Fruit fly (Drosophila melanogaster) whole organism, embryonic: ENCODE data around the gene mei-P26.

ENCODE experiments used
- Bgb ChIP-seq: fragments of 200-800 bp; sonication (Bioruptor generic); IDR thresholded peaks from 2 replicates; pipeline ENCODE4 v1.3.6; 2022; ENCODE audit warnings: missing biosample characterization, missing genetic modification characterization; ENCODE audit not compliant: partially characterized antibody
- CG10565 ChIP-seq: fragments of 200-800 bp; sonication (Bioruptor generic); optimal IDR thresholded peaks from 3 replicates; lab custom pipeline; 2016; ENCODE audit warnings: missing biosample characterization, mild to moderate bottlenecking, missing genetic modification characterization
- CG10654 ChIP-seq: fragments of 200-800 bp; sonication (Bioruptor generic); optimal IDR thresholded peaks from 2 replicates; lab custom pipeline; 2016; ENCODE audit warnings: missing biosample characterization, missing genetic modification characterization
- CG11247 ChIP-seq: fragments of 200-800 bp; sonication (Bioruptor generic); IDR thresholded peaks from 2 replicates; pipeline ENCODE4 v1.3.6; 2022; ENCODE audit warnings: missing biosample characterization, missing genetic modification characterization
- CG11456 ChIP-seq: fragments of 200-800 bp; sonication (Bioruptor generic); IDR thresholded peaks from 3 replicates; pipeline ENCODE4 v1.3.6; 2022; ENCODE audit warnings: missing biosample characterization, missing genetic modification characterization
- CG1233 ChIP-seq: fragments of 200-800 bp; sonication (Bioruptor generic); optimal IDR thresholded peaks from 4 replicates; lab custom pipeline; 2018; ENCODE audit warnings: missing biosample characterization, mild to moderate bottlenecking, missing genetic modification characterization
- CG13624 ChIP-seq: fragments of 200-800 bp; sonication (Bioruptor generic); optimal IDR thresholded peaks from 2 replicates; lab custom pipeline; 2016; ENCODE audit warnings: missing biosample characterization, missing genetic modification characterization
- CG13894 ChIP-seq: fragments of 200-800 bp; sonication (Bioruptor generic); optimal IDR thresholded peaks from 3 replicates; lab custom pipeline; 2018; ENCODE audit warnings: missing biosample characterization, mild to moderate bottlenecking, missing genetic modification characterization, moderate library complexity
- CG14441 ChIP-seq: fragments of 200-800 bp; sonication (Bioruptor generic); IDR thresholded peaks from 2 replicates; pipeline ENCODE4 v1.3.6; 2022; ENCODE audit warnings: missing biosample characterization, missing genetic modification characterization
- CG14710 ChIP-seq: fragments of 200-800 bp; sonication (Bioruptor generic); optimal IDR thresholded peaks from 3 replicates; lab custom pipeline; 2019; ENCODE audit warnings: missing biosample characterization, mild to moderate bottlenecking, missing genetic modification characterization, moderate library complexity
- CG15011 ChIP-seq: fragments of 200-800 bp; sonication (Bioruptor generic); optimal IDR thresholded peaks from 3 replicates; lab custom pipeline; 2018; ENCODE audit warnings: missing biosample characterization, mild to moderate bottlenecking, missing genetic modification characterization
- CG15269 ChIP-seq: fragments of 200-800 bp; sonication (Bioruptor generic); optimal IDR thresholded peaks from 2 replicates; lab custom pipeline; 2018; ENCODE audit warnings: missing biosample characterization, mild to moderate bottlenecking, missing genetic modification characterization, moderate library complexity
- CG16815 ChIP-seq: fragments of 200-800 bp; sonication (Bioruptor generic); optimal IDR thresholded peaks from 3 replicates; lab custom pipeline; 2017; ENCODE audit warnings: missing biosample characterization, mild to moderate bottlenecking, missing genetic modification characterization
- CG17328 ChIP-seq: fragments of 200-800 bp; sonication (Bioruptor generic); IDR thresholded peaks from 2 replicates; pipeline ENCODE4 v1.3.6; 2022; ENCODE audit warnings: missing biosample characterization, missing genetic modification characterization
- CG17359 ChIP-seq: fragments of 200-800 bp; sonication (Bioruptor generic); optimal IDR thresholded peaks from 3 replicates; lab custom pipeline; 2018; ENCODE audit warnings: missing biosample characterization, mild to moderate bottlenecking, missing genetic modification characterization, moderate library complexity
- CG2116 ChIP-seq: fragments of 200-800 bp; sonication (Bioruptor generic); optimal IDR thresholded peaks from 3 replicates; lab custom pipeline; 2018; ENCODE audit warnings: missing biosample characterization, mild to moderate bottlenecking, missing genetic modification characterization
- CG34422 ChIP-seq: fragments of 200-800 bp; sonication (Bioruptor generic); IDR thresholded peaks from 3 replicates; pipeline ENCODE4 v1.3.6; 2022; ENCODE audit warnings: missing biosample characterization, missing genetic modification characterization
- CG3838 ChIP-seq: fragments of 200-800 bp; sonication (Bioruptor generic); optimal IDR thresholded peaks from 3 replicates; lab custom pipeline; 2016; ENCODE audit warnings: missing biosample characterization, missing genetic modification characterization
- Dref ChIP-seq: fragments of 200-800 bp; sonication (Bioruptor generic); IDR thresholded peaks from 2 replicates; pipeline ENCODE4 v1.3.6; 2022; ENCODE audit warnings: missing biosample characterization, missing genetic modification characterization
- Ets65A ChIP-seq: fragments of 200-800 bp; sonication (Bioruptor generic); peaks from one replicate; lab custom pipeline; 2016; ENCODE audit warnings: missing biosample characterization, missing genetic modification characterization
- GATAe ChIP-seq: fragments of 200-800 bp; sonication (Bioruptor generic); conservative IDR thresholded peaks from 2 replicates; pipeline ENCODE4 v1.3.6; 2022; ENCODE audit warnings: missing biosample characterization, missing genetic modification characterization
- Gug ChIP-seq: fragments of 200-800 bp; sonication (Bioruptor generic); IDR thresholded peaks from 4 replicates; pipeline ENCODE4 v1.3.6; 2022; ENCODE audit warnings: missing biosample characterization, missing genetic modification characterization
- HLH4C ChIP-seq: fragments of 200-800 bp; sonication (Bioruptor generic); IDR thresholded peaks from 3 replicates; pipeline ENCODE4 v1.3.6; 2022; ENCODE audit warnings: missing biosample characterization, missing genetic modification characterization; ENCODE audit not compliant: partially characterized antibody
- HLHmδ ChIP-seq: fragments of 200-800 bp; sonication (Bioruptor generic); optimal IDR thresholded peaks from 2 replicates; lab custom pipeline; 2018; ENCODE audit warnings: missing biosample characterization, mild to moderate bottlenecking, missing genetic modification characterization, moderate library complexity
- Hmr ChIP-seq: fragments of 200-800 bp; sonication (Bioruptor generic); optimal IDR thresholded peaks from 3 replicates; lab custom pipeline; 2017; ENCODE audit warnings: mild to moderate bottlenecking, missing biosample characterization, missing genetic modification reagents, missing genetic modification characterization
- Hr78 ChIP-seq, 2 experiments: fragments of 200-800 bp in 1 of 2; fragments of >200 bp in 1 of 2; sonication (Bioruptor generic) in 1 of 2; optimal IDR thresholded peaks; 2 replicates each; lab custom pipeline; 2017 to 2019; ENCODE audit warnings: missing biosample characterization in 2 of 2, missing genetic modification characterization in 2 of 2, mild to moderate bottlenecking in 1 of 2, moderate library complexity in 1 of 2
- MBD-R2 ChIP-seq: fragments of 200-800 bp; sonication (Bioruptor generic); IDR thresholded peaks from 2 replicates; pipeline ENCODE4 v1.3.6; 2022; ENCODE audit warnings: missing biosample characterization, missing genetic modification characterization
- Max ChIP-seq: fragments of 200-800 bp; sonication (Bioruptor generic); optimal IDR thresholded peaks from 2 replicates; lab custom pipeline; 2016; ENCODE audit warnings: missing biosample characterization, mild to moderate bottlenecking, missing genetic modification characterization
- Rfx ChIP-seq: fragments of 200-800 bp; sonication (Bioruptor generic); IDR thresholded peaks from 2 replicates; pipeline ENCODE4 v1.3.6; 2022; ENCODE audit warnings: missing biosample characterization, missing genetic modification characterization
- Rx ChIP-seq: fragments of 200-800 bp; sonication (Bioruptor generic); IDR thresholded peaks from 2 replicates; pipeline ENCODE4 v1.3.6; 2022; ENCODE audit warnings: missing biosample characterization, missing genetic modification characterization
- Xrp1 ChIP-seq: fragments of 200-800 bp; sonication (Bioruptor generic); IDR thresholded peaks from 2 replicates; pipeline ENCODE4 v1.3.6; 2022; ENCODE audit warnings: missing biosample characterization, missing genetic modification characterization
- ato ChIP-seq: fragments of 200-800 bp; sonication (Bioruptor generic); IDR thresholded peaks from 2 replicates; pipeline ENCODE4 v1.3.6; 2022; ENCODE audit warnings: missing biosample characterization, missing genetic modification characterization; ENCODE audit not compliant: partially characterized antibody
- cad ChIP-seq: fragments of >200 bp; optimal IDR thresholded peaks from 2 replicates; lab custom pipeline; 2017; ENCODE audit warnings: missing biosample characterization, missing genetic modification characterization
- cato ChIP-seq: fragments of 200-800 bp; sonication (Bioruptor generic); optimal IDR thresholded peaks from 2 replicates; lab custom pipeline; 2016; ENCODE audit warnings: missing biosample characterization, missing genetic modification characterization, borderline replicate concordance
- dan ChIP-seq: fragments of 200-800 bp; sonication (Bioruptor generic); IDR thresholded peaks from 2 replicates; pipeline ENCODE4 v1.3.6; 2022; ENCODE audit warnings: missing biosample characterization, missing genetic modification characterization
- danr ChIP-seq: fragments of 200-800 bp; sonication (Bioruptor generic); IDR thresholded peaks from 2 replicates; pipeline ENCODE4 v1.3.6; 2022; ENCODE audit warnings: missing biosample characterization, missing genetic modification characterization
- dm ChIP-seq: fragments of 200-800 bp; sonication (Bioruptor generic); optimal IDR thresholded peaks from 3 replicates; lab custom pipeline; 2016; ENCODE audit warnings: missing biosample characterization, missing genetic modification characterization
- ftz-f1 ChIP-seq: fragments of 200-800 bp; sonication (Bioruptor generic); optimal IDR thresholded peaks from 2 replicates; lab custom pipeline; 2016; ENCODE audit warnings: missing biosample characterization, missing genetic modification characterization
- hb ChIP-seq: fragments of 200-800 bp; sonication (Bioruptor generic); IDR thresholded peaks from 3 replicates; pipeline ENCODE4 v1.3.6; 2022; ENCODE audit warnings: missing biosample characterization, missing genetic modification characterization; ENCODE audit not compliant: partially characterized antibody
- hbn ChIP-seq: fragments of 200-800 bp; sonication (Bioruptor generic); IDR thresholded peaks from 2 replicates; pipeline ENCODE4 v1.3.6; 2022; ENCODE audit warnings: missing biosample characterization, missing genetic modification characterization; ENCODE audit not compliant: partially characterized antibody
- hth ChIP-seq: fragments of >200 bp; optimal IDR thresholded peaks from 2 replicates; lab custom pipeline; 2017; ENCODE audit warnings: inconsistent platforms
- lmd ChIP-seq: fragments of 200-800 bp; sonication (Bioruptor generic); IDR thresholded peaks from 2 replicates; pipeline ENCODE4 v1.3.6; 2022; ENCODE audit warnings: missing biosample characterization, missing genetic modification characterization
- mirr ChIP-seq: fragments of 200-800 bp; sonication (Bioruptor generic); optimal IDR thresholded peaks from 3 replicates; lab custom pipeline; 2018; ENCODE audit warnings: missing biosample characterization, mild to moderate bottlenecking, missing genetic modification characterization
- pfk ChIP-seq: fragments of 200-800 bp; sonication (Bioruptor generic); optimal IDR thresholded peaks from 2 replicates; lab custom pipeline; 2018; ENCODE audit warnings: missing biosample characterization, mild to moderate bottlenecking, missing genetic modification characterization, moderate library complexity
- pita ChIP-seq: fragments of 200-800 bp; sonication (Bioruptor generic); optimal IDR thresholded peaks from 2 replicates; lab custom pipeline; 2017; ENCODE audit warnings: missing biosample characterization, mild to moderate bottlenecking, missing genetic modification characterization
- pum ChIP-seq: fragments of 200-800 bp; sonication (Bioruptor generic); optimal IDR thresholded peaks from 2 replicates; lab custom pipeline; 2016; ENCODE audit warnings: missing biosample characterization, missing genetic modification characterization
- tin ChIP-seq: fragments of 200-800 bp; sonication (Bioruptor generic); optimal IDR thresholded peaks from 3 replicates; lab custom pipeline; 2016; ENCODE audit warnings: missing biosample characterization, missing genetic modification characterization
- tll ChIP-seq, 2 experiments: fragments of 200-800 bp in 1 of 2; fragments of >200 bp in 1 of 2; sonication (Bioruptor generic) in 1 of 2; optimal IDR thresholded peaks; 2 replicates each; lab custom pipeline; 2017 to 2019; ENCODE audit warnings: missing biosample characterization in 2 of 2, missing genetic modification characterization in 2 of 2, mild to moderate bottlenecking in 1 of 2, moderate library complexity in 1 of 2
- unc-4 ChIP-seq: fragments of 200-800 bp; sonication (Bioruptor generic); IDR thresholded peaks from 2 replicates; pipeline ENCODE4 v1.3.6; 2022; ENCODE audit warnings: missing biosample characterization, missing genetic modification characterization; ENCODE audit not compliant: partially characterized antibody
- unpg ChIP-seq: fragments of 200-800 bp; sonication (Bioruptor generic); optimal IDR thresholded peaks from 3 replicates; lab custom pipeline; 2018; ENCODE audit warnings: missing biosample characterization, mild to moderate bottlenecking, missing genetic modification characterization, moderate library complexity

mei-P26 gene

DNA sequence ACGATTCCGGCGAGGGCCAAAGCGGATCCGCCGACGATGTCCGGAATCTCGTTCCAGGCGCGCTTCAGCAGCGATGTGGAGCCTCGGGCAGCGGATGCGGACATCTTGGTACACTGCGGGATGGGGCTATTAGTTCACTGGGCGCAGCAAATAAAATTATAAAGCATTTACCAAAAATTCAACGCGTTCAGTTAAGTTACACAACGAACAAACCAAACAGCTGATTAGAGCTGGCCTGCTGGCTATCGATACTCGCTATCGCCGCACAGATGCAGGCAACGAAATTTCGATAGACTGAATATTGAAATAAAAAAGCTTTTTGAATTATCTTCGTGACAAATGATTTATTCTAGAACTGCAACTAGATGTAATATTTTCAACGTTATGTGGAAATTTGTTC, 3.3 kb upstream of the mei-P26 start, which contains the start of gene NdufA3 (continued):
- TF ChIP-seq HLH4C (GFP tag; lab: Robert Waterston, UW) = peak; percentile 78
- peak; percentile 67; the same call in 1 of the 2 replicates for TF ChIP-seq ato (GFP tag; lab: Robert Waterston, UW)
- TF ChIP-seq MBD-R2 (GFP tag; lab: Robert Waterston, UW) = peak; percentile 82
- no peak for TF ChIP-seq CG14441 (GFP tag; lab: Robert Waterston, UW)
- peak; percentile 79 for TF ChIP-seq unc-4 (GFP tag; lab: Robert Waterston, UW)

DNA sequence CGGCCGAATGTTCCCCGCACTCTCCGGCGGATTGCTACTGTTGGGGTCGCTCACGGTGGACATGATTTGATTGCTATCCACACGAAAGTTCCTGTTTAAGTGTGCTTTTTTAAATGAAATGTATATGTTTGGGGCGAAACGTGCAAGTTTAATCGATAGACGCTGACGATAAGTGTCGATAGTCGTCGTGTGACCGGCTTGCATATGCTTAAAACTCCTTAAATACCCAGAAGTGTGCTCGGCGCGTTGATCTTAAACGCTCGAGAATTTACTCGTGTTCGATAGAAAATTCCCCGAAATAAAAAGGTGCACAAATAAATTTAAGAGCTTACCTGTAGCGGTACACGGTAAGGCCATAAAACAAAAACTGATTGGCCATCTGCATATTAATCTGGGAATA, 1.1 kb upstream of the mei-P26 start, which contains the start of the genes Zpr1 and CG44532:
Gene Zpr1, minus strand, starts transcription at position 179 of the 400 bp plus-strand sequence.
Gene CG44532, plus strand, starts transcription at position 181 of the 400 bp plus-strand sequence.
- TF ChIP-seq Dref (GFP tag; lab: Robert Waterston, UW) = peak; percentile 74
- TF ChIP-seq CG15269 (tag; lab: Kevin White, UChicago) = no peak
- TF ChIP-seq CG14710 (tag; lab: Kevin White, UChicago) = peak; percentile 18
- no peak for TF ChIP-seq CG11456 (GFP tag; lab: Robert Waterston, UW)
- no peak for TF ChIP-seq CG17328 (GFP tag; lab: Robert Waterston, UW)
- no peak for TF ChIP-seq Hmr
- TF ChIP-seq tll (GFP tag; optimal IDR thresholded peaks at IDR 0.05; lab: Kevin White, UChicago) = no peak
- no peak for TF ChIP-seq Hr78 (GFP tag; optimal IDR thresholded peaks at IDR 0.05; lab: Kevin White, UChicago)
- TF ChIP-seq CG2116 (GFP tag; lab: Kevin White, UChicago) = no peak
- TF ChIP-seq Max (GFP tag; lab: Kevin White, UChicago) = no peak
- TF ChIP-seq Rfx (GFP tag; lab: Robert Waterston, UW) = no peak
- no peak for TF ChIP-seq Gug (GFP tag; lab: Robert Waterston, UW)
- TF ChIP-seq Bgb (GFP tag; lab: Robert Waterston, UW) = peak; percentile 75
- TF ChIP-seq hb (GFP tag; lab: Robert Waterston, UW) = 0 out of 3 replicates have a peak, but pooled peaks have one; percentile 17
- no peak for TF ChIP-seq CG15011
- TF ChIP-seq CG10654 (GFP tag; lab: Kevin White, UChicago) = no peak
- no peak for TF ChIP-seq cato (GFP tag; lab: Kevin White, UChicago)
- no peak for TF ChIP-seq hth (lab: Kevin White, UChicago)
- no peak for TF ChIP-seq lmd (GFP tag; lab: Robert Waterston, UW)
- no peak for TF ChIP-seq danr (GFP tag; lab: Robert Waterston, UW)
- TF ChIP-seq ftz-f1 = no peak
- no peak for TF ChIP-seq CG16815 (GFP tag; lab: Kevin White, UChicago)
- no peak for TF ChIP-seq HLHmδ
- no peak for TF ChIP-seq unpg (GFP tag; lab: Kevin White, UChicago)
- TF ChIP-seq Xrp1 = no peak
- no peak for TF ChIP-seq dan
- TF ChIP-seq pfk (GFP tag; lab: Kevin White, UChicago) = no peak
- TF ChIP-seq dm (GFP tag; lab: Kevin White, UChicago) = peak; percentile 60
- peak; percentile 49 for TF ChIP-seq hbn (GFP tag; lab: Robert Waterston, UW)
- TF ChIP-seq mirr = no peak
- no peak for TF ChIP-seq GATAe (GFP tag; lab: Robert Waterston, UW)
- TF ChIP-seq Rx (GFP tag; lab: Robert Waterston, UW) = no peak
- no peak for TF ChIP-seq Ets65A (GFP tag; lab: Kevin White, UChicago)
- TF ChIP-seq pita (GFP tag; lab: Kevin White, UChicago) = no peak
- no peak for TF ChIP-seq CG10565 (GFP tag; lab: Kevin White, UChicago)
- no peak for TF ChIP-seq CG13624 (GFP tag; lab: Kevin White, UChicago)
- no peak for TF ChIP-seq CG17359 (tag; lab: Kevin White, UChicago)
- no peak for TF ChIP-seq CG34422 (GFP tag; lab: Robert Waterston, UW)
- TF ChIP-seq tin (GFP tag; lab: Kevin White, UChicago) = no peak
- no peak for TF ChIP-seq cad (GFP tag; lab: Kevin White, UChicago)
- TF ChIP-seq CG13894 = no peak
- no peak for TF ChIP-seq CG1233 (GFP tag; lab: Kevin White, UChicago)
- no peak for TF ChIP-seq pum (GFP tag; lab: Kevin White, UChicago)
- TF ChIP-seq CG3838 (GFP tag; lab: Kevin White, UChicago) = no peak
- no peak for TF ChIP-seq CG11247 (GFP tag; lab: Robert Waterston, UW)
